Fruit fly (Drosophila melanogaster) whole organism, embryonic: ENCODE results near the gene CG9328.

Source experiments
- Asciz ChIP-seq: fragments of 200-800 bp; sonication (Bioruptor generic); optimal IDR thresholded peaks from 2 replicates; lab custom pipeline; 2017; ENCODE audit warnings: missing biosample characterization, mild to moderate bottlenecking, missing genetic modification characterization, missing genetic modification reagents
- CG10321 ChIP-seq: fragments of 200-800 bp; sonication (Bioruptor generic); IDR thresholded peaks from 2 replicates; pipeline ENCODE4 v1.3.6; 2022; ENCODE audit warnings: missing biosample characterization, missing genetic modification characterization
- CG10979 ChIP-seq: fragments of 200-800 bp; sonication (Bioruptor generic); optimal IDR thresholded peaks from 2 replicates; lab custom pipeline; 2018; ENCODE audit warnings: missing biosample characterization, mild to moderate bottlenecking, missing genetic modification characterization, moderate library complexity
- CG11560 ChIP-seq: fragments of 200-800 bp; sonication (Bioruptor generic); IDR thresholded peaks from 3 replicates; pipeline ENCODE4 v1.3.6; 2022; ENCODE audit warnings: missing biosample characterization, missing genetic modification characterization
- CG12236 ChIP-seq: fragments of 200-800 bp; sonication (Bioruptor generic); optimal IDR thresholded peaks from 2 replicates; lab custom pipeline; 2016; ENCODE audit warnings: missing biosample characterization, missing genetic modification characterization
- CG13424 ChIP-seq: fragments of 200-800 bp; sonication (Bioruptor generic); optimal IDR thresholded peaks from 2 replicates; lab custom pipeline; 2019; ENCODE audit warnings: missing biosample characterization, mild to moderate bottlenecking, missing genetic modification characterization, moderate library complexity
- CG14014 ChIP-seq: fragments of 200-800 bp; sonication (Bioruptor generic); IDR thresholded peaks from 2 replicates; pipeline ENCODE4 v1.3.6; 2022; ENCODE audit warnings: missing biosample characterization, missing genetic modification characterization
- CG1529 ChIP-seq: fragments of 200-800 bp; sonication (Bioruptor generic); optimal IDR thresholded peaks from 3 replicates; lab custom pipeline; 2018; ENCODE audit warnings: missing biosample characterization, missing genetic modification characterization
- CG17385 ChIP-seq: fragments of 200-800 bp; sonication (Bioruptor generic); optimal IDR thresholded peaks from 3 replicates; lab custom pipeline; 2018; ENCODE audit warnings: missing biosample characterization, mild to moderate bottlenecking, missing genetic modification characterization
- CG18599 ChIP-seq: fragments of 200-800 bp; sonication (Bioruptor generic); optimal IDR thresholded peaks from 3 replicates; lab custom pipeline; 2017; ENCODE audit warnings: missing biosample characterization, missing genetic modification characterization, mild to moderate bottlenecking, moderate library complexity, missing genetic modification reagents
- CG30020 ChIP-seq: fragments of 200-800 bp; optimal IDR thresholded peaks from 2 replicates; lab custom pipeline; 2019; ENCODE audit warnings: missing biosample characterization, mild to moderate bottlenecking, missing genetic modification characterization, moderate library complexity
- CG31365 ChIP-seq: fragments of 200-800 bp; sonication (Bioruptor generic); optimal IDR thresholded peaks from 2 replicates; lab custom pipeline; 2018; ENCODE audit warnings: missing biosample characterization, mild to moderate bottlenecking, missing genetic modification characterization
- CG3281 ChIP-seq: fragments of 200-800 bp; sonication (Bioruptor generic); optimal IDR thresholded peaks from 3 replicates; lab custom pipeline; 2017; ENCODE audit warnings: missing biosample characterization, mild to moderate bottlenecking, missing genetic modification characterization
- CG43689 ChIP-seq: fragments of 200-800 bp; sonication (Bioruptor generic); IDR thresholded peaks from 2 replicates; pipeline ENCODE4 v1.3.6; 2022; ENCODE audit warnings: missing biosample characterization, missing genetic modification characterization
- CG6689 ChIP-seq: fragments of 200-800 bp; sonication (Bioruptor generic); IDR thresholded peaks from 2 replicates; pipeline ENCODE4 v1.3.6; 2022; ENCODE audit warnings: missing biosample characterization, missing genetic modification characterization
- CG6765 ChIP-seq: fragments of 200-800 bp; sonication (Bioruptor generic); optimal IDR thresholded peaks from 3 replicates; lab custom pipeline; 2017; ENCODE audit warnings: missing biosample characterization, mild to moderate bottlenecking, missing genetic modification characterization
- CG9215 ChIP-seq: fragments of 200-800 bp; sonication (Bioruptor generic); IDR thresholded peaks from 2 replicates; pipeline ENCODE4 v1.3.6; 2022; ENCODE audit warnings: missing biosample characterization, missing genetic modification characterization
- CG9932 ChIP-seq: fragments of 200-800 bp; sonication (Bioruptor generic); IDR thresholded peaks from 2 replicates; pipeline ENCODE4 v1.3.6; 2022; ENCODE audit warnings: missing biosample characterization, missing genetic modification characterization
- Dp ChIP-seq: fragments of 200-800 bp; sonication (Bioruptor generic); optimal IDR thresholded peaks from 2 replicates; lab custom pipeline; 2018; ENCODE audit warnings: missing biosample characterization, mild to moderate bottlenecking, missing genetic modification characterization, moderate library complexity
- Ets97D ChIP-seq: fragments of 200-800 bp; sonication (Bioruptor generic); optimal IDR thresholded peaks from 3 replicates; lab custom pipeline; 2016; ENCODE audit warnings: missing biosample characterization, missing genetic modification characterization
- H2.0 ChIP-seq: fragments of 200-800 bp; sonication (Bioruptor generic); IDR thresholded peaks from 2 replicates; pipeline ENCODE4 v1.3.6; 2022; ENCODE audit warnings: missing biosample characterization, missing genetic modification characterization
- HLH4C ChIP-seq: fragments of 200-800 bp; sonication (Bioruptor generic); IDR thresholded peaks from 3 replicates; pipeline ENCODE4 v1.3.6; 2022; ENCODE audit warnings: missing biosample characterization, missing genetic modification characterization; ENCODE audit not compliant: partially characterized antibody
- Hmx ChIP-seq: fragments of 200-800 bp; sonication (Bioruptor generic); optimal IDR thresholded peaks from 2 replicates; lab custom pipeline; 2016; ENCODE audit warnings: missing biosample characterization, missing genetic modification characterization
- Hr51 ChIP-seq, 2 experiments: fragments of 200-800 bp; sonication (Bioruptor generic); optimal IDR thresholded peaks; 2 replicates in 1 of 2; 3 replicates in 1 of 2; lab custom pipeline; 2016 to 2018; ENCODE audit warnings: missing biosample characterization in 2 of 2, missing genetic modification characterization in 2 of 2, mild to moderate bottlenecking in 1 of 2, moderate library complexity in 1 of 2
- Lpt ChIP-seq: fragments of >200 bp; optimal IDR thresholded peaks from 2 replicates; lab custom pipeline; 2018; ENCODE audit warnings: missing biosample characterization, missing genetic modification characterization
- NC2α ChIP-seq: fragments of 200-800 bp; sonication (Bioruptor generic); optimal IDR thresholded peaks from 2 replicates; lab custom pipeline; 2016; ENCODE audit warnings: missing biosample characterization, missing genetic modification characterization
- NK7.1 ChIP-seq: fragments of 200-800 bp; sonication (Bioruptor generic); optimal IDR thresholded peaks from 3 replicates; lab custom pipeline; 2016; ENCODE audit warnings: missing biosample characterization, missing genetic modification characterization
- Nf-YC ChIP-seq: fragments of 200-800 bp; optimal IDR thresholded peaks from 3 replicates; lab custom pipeline; 2019; ENCODE audit warnings: missing biosample characterization, mild to moderate bottlenecking, missing genetic modification characterization, moderate library complexity
- Optix ChIP-seq: fragments of 200-800 bp; sonication (Bioruptor generic); IDR thresholded peaks from 3 replicates; pipeline ENCODE4 v1.3.6; 2022; ENCODE audit warnings: missing biosample characterization, missing genetic modification characterization
- Scr ChIP-seq: fragments of 200-800 bp; sonication (Bioruptor generic); IDR thresholded peaks from 2 replicates; pipeline ENCODE4 v1.3.6; 2022; ENCODE audit warnings: missing biosample characterization, missing genetic modification characterization; ENCODE audit not compliant: partially characterized antibody
- Six4 ChIP-seq: fragments of 200-800 bp; sonication (Bioruptor generic); optimal IDR thresholded peaks from 2 replicates; lab custom pipeline; 2016; ENCODE audit warnings: missing biosample characterization, missing genetic modification characterization
- Sox100B ChIP-seq: fragments of 200-800 bp; sonication (Bioruptor generic); optimal IDR thresholded peaks from 3 replicates; lab custom pipeline; 2018; ENCODE audit warnings: missing biosample characterization, mild to moderate bottlenecking, missing genetic modification characterization
- Sry-δ ChIP-seq: fragments of 200-800 bp; sonication (Bioruptor generic); optimal IDR thresholded peaks from 2 replicates; lab custom pipeline; 2016; ENCODE audit warnings: missing biosample characterization, missing genetic modification characterization
- Xbp1 ChIP-seq: fragments of 200-800 bp; sonication (Bioruptor generic); optimal IDR thresholded peaks from 3 replicates; lab custom pipeline; 2016; ENCODE audit warnings: missing biosample characterization, mild to moderate bottlenecking, missing genetic modification characterization
- Xrp1 ChIP-seq: fragments of 200-800 bp; sonication (Bioruptor generic); IDR thresholded peaks from 2 replicates; pipeline ENCODE4 v1.3.6; 2022; ENCODE audit warnings: missing biosample characterization, missing genetic modification characterization
- bcd ChIP-seq: fragments of 200-800 bp; sonication (Bioruptor generic); optimal IDR thresholded peaks from 2 replicates; lab custom pipeline; 2017; ENCODE audit warnings: missing biosample characterization, mild to moderate bottlenecking, missing genetic modification characterization
- ci ChIP-seq: fragments of 200-800 bp; sonication (Bioruptor generic); IDR thresholded peaks from 3 replicates; pipeline ENCODE4 v1.3.6; 2022; ENCODE audit warnings: missing biosample characterization, missing genetic modification characterization
- dmrt99B ChIP-seq: fragments of 200-800 bp; sonication (Bioruptor generic); optimal IDR thresholded peaks from 2 replicates; lab custom pipeline; 2018; ENCODE audit warnings: missing biosample characterization, mild to moderate bottlenecking, missing genetic modification characterization, moderate library complexity
- emc ChIP-seq: fragments of 200-800 bp; sonication (Bioruptor generic); optimal IDR thresholded peaks from 2 replicates; lab custom pipeline; 2016; ENCODE audit warnings: missing biosample characterization, missing genetic modification characterization
- ems ChIP-seq: fragments of 200-800 bp; sonication (Bioruptor generic); optimal IDR thresholded peaks from 3 replicates; lab custom pipeline; 2016; ENCODE audit warnings: missing biosample characterization, missing genetic modification characterization
- gsb-n ChIP-seq: fragments of 200-800 bp; sonication (Bioruptor generic); optimal IDR thresholded peaks from 3 replicates; lab custom pipeline; 2018; ENCODE audit warnings: missing biosample characterization, mild to moderate bottlenecking, missing genetic modification characterization
- jumu ChIP-seq: fragments of 200-800 bp; sonication (Bioruptor generic); optimal IDR thresholded peaks from 3 replicates; lab custom pipeline; 2016; ENCODE audit warnings: missing biosample characterization, missing genetic modification characterization
- nmo ChIP-seq: fragments of 200-800 bp; sonication (Bioruptor generic); optimal IDR thresholded peaks from 2 replicates; lab custom pipeline; 2018; ENCODE audit warnings: missing biosample characterization, mild to moderate bottlenecking, missing genetic modification characterization, moderate library complexity
- pb ChIP-seq: fragments of 200-800 bp; sonication (Bioruptor generic); optimal IDR thresholded peaks from 3 replicates; lab custom pipeline; 2016; ENCODE audit warnings: missing biosample characterization, missing genetic modification characterization
- peb ChIP-seq: fragments of 200-800 bp; sonication (Bioruptor generic); IDR thresholded peaks from 2 replicates; pipeline ENCODE4 v1.3.6; 2022; ENCODE audit warnings: missing biosample characterization, missing genetic modification characterization
- schlank ChIP-seq: fragments of 200-800 bp; sonication (Bioruptor generic); optimal IDR thresholded peaks from 2 replicates; lab custom pipeline; 2018; ENCODE audit warnings: missing biosample characterization, mild to moderate bottlenecking, missing genetic modification characterization
- sna ChIP-seq: fragments of 200-800 bp; sonication (Bioruptor generic); IDR thresholded peaks from 2 replicates; pipeline ENCODE4 v1.3.6; 2022; ENCODE audit warnings: missing biosample characterization, missing genetic modification characterization; ENCODE audit not compliant: partially characterized antibody
- ssp ChIP-seq: fragments of 200-800 bp; sonication (Bioruptor generic); IDR thresholded peaks from 2 replicates; pipeline ENCODE4 v1.3.6; 2022; ENCODE audit warnings: missing biosample characterization, missing genetic modification characterization
- tup ChIP-seq: fragments of 200-800 bp; sonication (Bioruptor generic); optimal IDR thresholded peaks from 2 replicates; lab custom pipeline; 2016; ENCODE audit warnings: missing biosample characterization, mild to moderate bottlenecking, missing genetic modification characterization, moderate library complexity
- twi ChIP-seq: fragments of 200-800 bp; optimal IDR thresholded peaks from 2 replicates; lab custom pipeline; 2019; ENCODE audit warnings: missing biosample characterization, mild to moderate bottlenecking, missing genetic modification characterization, moderate library complexity

The CG9328 gene

dm6 chr2L:20811039-20811652 lies 13.6 kb downstream of the CG9328 start (continued):
- TF ChIP-seq CG9215 (0 out of 2 replicates have a peak, but pooled peaks have one; percentile 16), CG18599 (GFP tag; lab: Kevin White, UChicago) (peak; percentile 46), bcd (GFP tag; lab: Kevin White, UChicago) (peak; percentile 9), ems (GFP tag; lab: Kevin White, UChicago) (peak; percentile 8), emc (GFP tag; lab: Kevin White, UChicago) (no peak), Sry-δ (GFP tag; lab: Kevin White, UChicago) (no peak), Six4 (GFP tag; lab: Kevin White, UChicago) (no peak), nmo (GFP tag; lab: Kevin White, UChicago) (peak; percentile 58), CG17385 (GFP tag; lab: Kevin White, UChicago) (peak; percentile 55), peb (GFP tag; lab: Robert Waterston, UW) (no peak), jumu (GFP tag; lab: Kevin White, UChicago) (no peak), Xbp1 (GFP tag; lab: Kevin White, UChicago) (peak; percentile 52), schlank (tag; lab: Kevin White, UChicago) (no peak), Hmx (GFP tag; lab: Kevin White, UChicago) (no peak), Hr51 (GFP tag; optimal IDR thresholded peaks at IDR 0.05; lab: Kevin White, UChicago) (peak in 1 of 2 experiments; percentile 80), Nf-YC (tag; lab: Kevin White, UChicago) (peak; percentile 13), Lpt (GFP tag; lab: Kevin White, UChicago) (no peak), CG30020 (tag; lab: Kevin White, UChicago) (no peak), Optix (no peak; the same call in 2 of the 3 replicates), CG12236 (GFP tag; lab: Kevin White, UChicago) (no peak), twi (no peak), CG13424 (tag; lab: Kevin White, UChicago) (peak; percentile 55), Asciz (GFP tag; lab: Kevin White, UChicago) (peak; percentile 66), CG43689 (GFP tag; lab: Robert Waterston, UW) (no peak), NC2α (GFP tag; lab: Kevin White, UChicago) (no peak), NK7.1 (GFP tag; lab: Kevin White, UChicago) (no peak), CG31365 (no peak), CG11560 (no peak), CG3281 (GFP tag; lab: Kevin White, UChicago) (peak; percentile 18), sna (no peak), gsb-n (tag; lab: Kevin White, UChicago) (peak; percentile 34), ci (GFP tag; lab: Robert Waterston, UW) (peak; percentile 75), pb (GFP tag; lab: Kevin White, UChicago) (no peak), Xrp1 (GFP tag; lab: Robert Waterston, UW) (peak; percentile 51; the same call in 1 of the 2 replicates), ssp (GFP tag; lab: Robert Waterston, UW) (no peak), CG10321 (GFP tag; lab: Robert Waterston, UW) (no peak), Ets97D (no peak), CG6689 (GFP tag; lab: Robert Waterston, UW) (peak; percentile 59), Sox100B (GFP tag; lab: Kevin White, UChicago) (peak; percentile 34), CG1529 (GFP tag; lab: Kevin White, UChicago) (peak; percentile 19), CG6765 (GFP tag; lab: Kevin White, UChicago) (no peak), tup (peak; percentile 11), CG14014 (GFP tag; lab: Robert Waterston, UW) (0 out of 2 replicates have a peak, but pooled peaks have one; percentile 32), H2.0 (peak; percentile 39; the same call in 1 of the 2 replicates), dmrt99B (tag; lab: Kevin White, UChicago) (peak; percentile 83), CG10979 (tag; lab: Kevin White, UChicago) (peak; percentile 29), Dp (GFP tag; lab: Kevin White, UChicago) (no peak), Scr (GFP tag; lab: Robert Waterston, UW) (no peak), CG9932 (GFP tag; lab: Robert Waterston, UW) (no peak; the same call in 1 of the 2 replicates), HLH4C (no peak)
